Fruit fly (Drosophila melanogaster) whole organism, wandering third instar larva: ENCODE results near the gene Spx.

Experiments used
- Dfd ChIP-seq: fragments of >200 bp; optimal IDR thresholded peaks from 2 replicates; lab custom pipeline; 2017; ENCODE audit warnings: missing biosample characterization, missing genetic modification characterization
- Dif ChIP-seq: fragments of 200-275, 200-300 bp; sonication (Bioruptor generic); optimal IDR thresholded peaks from 2 replicates; lab custom pipeline; 2018; ENCODE audit warnings: missing biosample characterization, missing genetic modification characterization; ENCODE audit not compliant: partially characterized antibody
- Hr78 ChIP-seq: fragments of >200 bp; optimal IDR thresholded peaks from 2 replicates; lab custom pipeline; 2017; ENCODE audit warnings: missing biosample characterization, missing genetic modification characterization
- Myc ChIP-seq: fragments of >200 bp; optimal IDR thresholded peaks from 2 replicates; lab custom pipeline; 2017
- OdsH ChIP-seq: fragments of 200-800 bp; sonication (Bioruptor generic); optimal IDR thresholded peaks from 2 replicates; lab custom pipeline; 2016; ENCODE audit warnings: missing biosample characterization, mild to moderate bottlenecking, missing genetic modification characterization
- Rel ChIP-seq, 2 experiments: fragments of 200-800 bp; sonication (Bioruptor generic) in 1 of 2; optimal IDR thresholded peaks; 2 replicates in 1 of 2; 3 replicates in 1 of 2; lab custom pipeline; 2016 to 2019; ENCODE audit warnings: mild to moderate bottlenecking in 2 of 2, missing biosample characterization in 2 of 2, missing genetic modification characterization in 2 of 2, moderate library complexity in 1 of 2
- brk ChIP-seq: fragments of 200-800 bp; sonication (Bioruptor generic); optimal IDR thresholded peaks from 2 replicates; lab custom pipeline; 2016; ENCODE audit warnings: missing biosample characterization, mild to moderate bottlenecking, missing genetic modification characterization
- dl ChIP-seq, 2 experiments: fragments of 175-275, 200-275 bp in 1 of 2; fragments of 200-275 bp in 1 of 2; sonication (Bioruptor generic); optimal IDR thresholded peaks; lab custom pipeline; 2018; ENCODE audit warnings: mild to moderate bottlenecking in 2 of 2, missing biosample characterization in 2 of 2, missing genetic modification characterization in 2 of 2, moderate library complexity in 2 of 2; ENCODE audit not compliant: partially characterized antibody in 2 of 2, insufficient read depth in 1 of 2
- rgr ChIP-seq: fragments of 200-800 bp; sonication (Bioruptor generic); optimal IDR thresholded peaks from 3 replicates; lab custom pipeline; 2016; ENCODE audit warnings: missing biosample characterization, mild to moderate bottlenecking, missing genetic modification characterization
- tai ChIP-seq: sonication (Bioruptor generic); optimal IDR thresholded peaks from 2 replicates; lab custom pipeline; 2016; ENCODE audit warnings: missing biosample characterization, missing genetic modification characterization

DNA sequence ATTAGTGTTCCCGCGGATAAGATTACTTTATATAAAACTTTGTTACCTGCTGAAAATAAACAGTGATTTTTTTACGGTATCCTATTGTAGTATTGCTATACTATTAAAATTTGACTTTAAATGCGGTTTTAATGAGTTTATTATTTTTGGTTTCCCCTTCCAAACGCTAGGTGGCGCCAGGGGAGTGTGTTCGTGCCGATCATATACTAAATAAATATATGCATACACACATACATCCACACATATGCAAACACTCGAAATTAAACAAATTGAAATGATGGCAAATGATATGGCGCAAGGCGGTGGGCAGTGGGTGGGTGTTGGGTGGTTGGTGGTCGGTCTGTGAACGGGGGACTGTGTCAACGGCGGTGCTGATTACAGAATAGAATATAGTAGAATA is 1.9 kb upstream of the Spx start:
- no peak for TF ChIP-seq brk (GFP tag; lab: Kevin White, UChicago)
- no peak for TF ChIP-seq rgr
- TF ChIP-seq Hr78 (GFP tag; lab: Kevin White, UChicago) = no peak
- TF ChIP-seq Dfd (GFP tag; lab: Kevin White, UChicago) = no peak
- no peak for TF ChIP-seq Rel (GFP tag; optimal IDR thresholded peaks at IDR 0.05; lab: Kevin White, UChicago)
- TF ChIP-seq Rel (tag; optimal IDR thresholded peaks at IDR 0.05; lab: Kevin White, UChicago) = no peak
- TF ChIP-seq Dif (GFP tag; lab: Kevin White, UChicago) = no peak
- no peak for TF ChIP-seq Myc (lab: Kevin White, UChicago)
- TF ChIP-seq dl (GFP tag; optimal IDR thresholded peaks at IDR 0.05; lab: Kevin White, UChicago; ENCODE audit: insufficient read depth in 1 of 2, partially characterized antibody in 2 of 2) = no peak
- no peak for TF ChIP-seq OdsH (GFP tag; lab: Kevin White, UChicago)
- no peak for TF ChIP-seq tai (GFP tag; lab: Kevin White, UChicago)
